Fruit fly (Drosophila melanogaster) whole organism, wandering third instar larva: ENCODE measurements around the gene CG33689.

ENCODE experiments used
- Abd-B ChIP-seq: fragments of >200 bp; optimal IDR thresholded peaks from 2 replicates; lab custom pipeline; 2017; ENCODE audit warnings: missing biosample characterization, missing genetic modification characterization
- CG32264 ChIP-seq: fragments of 200-800 bp; sonication (Bioruptor generic); optimal IDR thresholded peaks from 2 replicates; lab custom pipeline; 2016; ENCODE audit warnings: missing biosample characterization, missing genetic modification characterization
- CrebA ChIP-seq: fragments of 200-800 bp; sonication (Bioruptor generic); optimal IDR thresholded peaks from 2 replicates; lab custom pipeline; 2016; ENCODE audit warnings: missing biosample characterization, mild to moderate bottlenecking, missing genetic modification characterization, borderline replicate concordance
- Dif ChIP-seq: fragments of 200-275, 200-300 bp; sonication (Bioruptor generic); optimal IDR thresholded peaks from 2 replicates; lab custom pipeline; 2018; ENCODE audit warnings: missing biosample characterization, missing genetic modification characterization; ENCODE audit not compliant: partially characterized antibody
- GATAd ChIP-seq: sonication (Bioruptor generic); optimal IDR thresholded peaks from 2 replicates; lab custom pipeline; 2016; ENCODE audit warnings: missing biosample characterization, missing genetic modification characterization
- HLH106 ChIP-seq: fragments of 200-800 bp; optimal IDR thresholded peaks from 3 replicates; lab custom pipeline; 2019; ENCODE audit warnings: missing biosample characterization, mild to moderate bottlenecking, missing genetic modification characterization, moderate library complexity
- Hnf4 ChIP-seq: fragments of 200-800 bp; sonication (Bioruptor generic); optimal IDR thresholded peaks from 2 replicates; lab custom pipeline; 2016; ENCODE audit warnings: missing biosample characterization, mild to moderate bottlenecking, missing genetic modification characterization
- Hr83 ChIP-seq: fragments of 200-300 bp; sonication (Bioruptor generic); optimal IDR thresholded peaks from 2 replicates; lab custom pipeline; 2016; ENCODE audit warnings: missing biosample characterization, mild to moderate bottlenecking, missing genetic modification characterization, moderate library complexity; ENCODE audit not compliant: poor library complexity, severe bottlenecking
- Jra ChIP-seq: sonication (Bioruptor generic); optimal IDR thresholded peaks from 2 replicates; lab custom pipeline; 2016; ENCODE audit warnings: missing biosample characterization, missing genetic modification characterization
- Mio ChIP-seq: sonication (Bioruptor generic); optimal IDR thresholded peaks from 2 replicates; lab custom pipeline; 2016; ENCODE audit warnings: missing biosample characterization, missing genetic modification characterization
- Myc ChIP-seq: fragments of >200 bp; optimal IDR thresholded peaks from 2 replicates; lab custom pipeline; 2017
- N ChIP-seq: fragments of >200 bp; optimal IDR thresholded peaks from 2 replicates; lab custom pipeline; 2018; ENCODE audit warnings: missing biosample characterization, missing external identifiers, missing genetic modification characterization
- OdsH ChIP-seq: fragments of 200-800 bp; sonication (Bioruptor generic); optimal IDR thresholded peaks from 2 replicates; lab custom pipeline; 2016; ENCODE audit warnings: missing biosample characterization, mild to moderate bottlenecking, missing genetic modification characterization
- Sp1 ChIP-seq: fragments of 200-800 bp; sonication (Bioruptor generic); optimal IDR thresholded peaks from 3 replicates; lab custom pipeline; 2019; ENCODE audit warnings: missing biosample characterization, mild to moderate bottlenecking, missing genetic modification characterization, moderate library complexity
- Vsx2 ChIP-seq: fragments of 200-300, 225-300 bp; sonication (Bioruptor generic); optimal IDR thresholded peaks from 2 replicates; lab custom pipeline; 2018; ENCODE audit warnings: missing biosample characterization, missing genetic modification characterization; ENCODE audit not compliant: partially characterized antibody
- br ChIP-seq: fragments of 200-800 bp; sonication (Bioruptor generic); optimal IDR thresholded peaks from 2 replicates; lab custom pipeline; 2016; ENCODE audit warnings: missing biosample characterization, missing genetic modification characterization
- brk ChIP-seq: fragments of 200-800 bp; sonication (Bioruptor generic); optimal IDR thresholded peaks from 2 replicates; lab custom pipeline; 2016; ENCODE audit warnings: missing biosample characterization, mild to moderate bottlenecking, missing genetic modification characterization
- dmrt93B ChIP-seq: fragments of 200-800 bp; sonication (Bioruptor generic); optimal IDR thresholded peaks from 2 replicates; lab custom pipeline; 2018; ENCODE audit warnings: missing biosample characterization, mild to moderate bottlenecking, missing genetic modification characterization
- ey ChIP-seq: fragments of 200-800 bp; sonication (Bioruptor generic); optimal IDR thresholded peaks from 2 replicates; lab custom pipeline; 2016; ENCODE audit warnings: missing biosample characterization, missing genetic modification characterization
- h ChIP-seq: fragments of 200-800 bp; sonication (Bioruptor generic); optimal IDR thresholded peaks from 3 replicates; lab custom pipeline; 2016; ENCODE audit warnings: missing biosample characterization, mild to moderate bottlenecking, missing genetic modification characterization
- jim ChIP-seq: fragments of 175-275, 200-325 bp; sonication (Bioruptor generic); optimal IDR thresholded peaks from 2 replicates; lab custom pipeline; 2016; ENCODE audit warnings: missing biosample characterization, mild to moderate bottlenecking, missing genetic modification characterization
- lola ChIP-seq: fragments of >200 bp; optimal IDR thresholded peaks from 2 replicates; lab custom pipeline; 2017; ENCODE audit warnings: missing biosample characterization, missing genetic modification characterization
- pan ChIP-seq: fragments of >200 bp; optimal IDR thresholded peaks from 2 replicates; lab custom pipeline; 2017
- psq ChIP-seq: fragments of 200-800 bp; sonication (Bioruptor generic); optimal IDR thresholded peaks from 3 replicates; lab custom pipeline; 2017; ENCODE audit warnings: missing biosample characterization, mild to moderate bottlenecking, missing genetic modification characterization, moderate library complexity
- rgr ChIP-seq: fragments of 200-800 bp; sonication (Bioruptor generic); optimal IDR thresholded peaks from 3 replicates; lab custom pipeline; 2016; ENCODE audit warnings: missing biosample characterization, mild to moderate bottlenecking, missing genetic modification characterization
- sage ChIP-seq: fragments of 200-800 bp; sonication (Bioruptor generic); optimal IDR thresholded peaks from 2 replicates; lab custom pipeline; 2016; ENCODE audit warnings: missing biosample characterization, mild to moderate bottlenecking, missing genetic modification characterization
- sv ChIP-seq: fragments of 200-800 bp; sonication (Bioruptor generic); optimal IDR thresholded peaks from 3 replicates; lab custom pipeline; 2016; ENCODE audit warnings: missing biosample characterization, missing genetic modification characterization
- tai ChIP-seq: sonication (Bioruptor generic); optimal IDR thresholded peaks from 2 replicates; lab custom pipeline; 2016; ENCODE audit warnings: missing biosample characterization, missing genetic modification characterization
- usp ChIP-seq: fragments of >200 bp; optimal IDR thresholded peaks from 2 replicates; lab custom pipeline; 2017; ENCODE audit warnings: missing biosample characterization, missing genetic modification characterization

CG33689 gene

dm6 chr3L:16199929-16200328, at the start of gene CG33689:
CG33689 (plus strand) TSS chr3L:16200229.
- no peak for TF ChIP-seq OdsH (GFP tag; lab: Kevin White, UChicago)
- TF ChIP-seq Abd-B (GFP tag; lab: Kevin White, UChicago), result no peak
- no peak for TF ChIP-seq Jra (GFP tag; lab: Kevin White, UChicago)
- TF ChIP-seq Dif (GFP tag; lab: Kevin White, UChicago), result no peak
- TF ChIP-seq jim (GFP tag; lab: Kevin White, UChicago), result no peak
- TF ChIP-seq dmrt93B (GFP tag; lab: Kevin White, UChicago), result no peak
- no peak for TF ChIP-seq HLH106 (tag; lab: Kevin White, UChicago)
- TF ChIP-seq Vsx2 (GFP tag; lab: Kevin White, UChicago), result no peak
- no peak for TF ChIP-seq usp (GFP tag; lab: Kevin White, UChicago)
- TF ChIP-seq Hr83 (GFP tag; lab: Kevin White, UChicago), result no peak
- no peak for TF ChIP-seq h (GFP tag; lab: Kevin White, UChicago)
- TF ChIP-seq CG32264 (GFP tag; lab: Kevin White, UChicago), result no peak
- TF ChIP-seq brk (GFP tag; lab: Kevin White, UChicago), result no peak
- no peak for TF ChIP-seq Hnf4 (GFP tag; lab: Kevin White, UChicago)
- TF ChIP-seq lola (GFP tag; lab: Kevin White, UChicago), result no peak
- TF ChIP-seq rgr (GFP tag; lab: Kevin White, UChicago), result no peak
- TF ChIP-seq tai (GFP tag; lab: Kevin White, UChicago), result no peak
- TF ChIP-seq, all 38 proteins: peak for 0

dm6 chr3L:16150850-16151515, 49.0 kb upstream of the CG33689 start:
- peak; percentile 9 for TF ChIP-seq pan (lab: Kevin White, UChicago)
- TF ChIP-seq Jra (GFP tag; lab: Kevin White, UChicago), result peak; percentile 16
- no peak for TF ChIP-seq Sp1 (GFP tag; lab: Kevin White, UChicago)
- TF ChIP-seq CrebA (GFP tag; lab: Kevin White, UChicago), result peak; percentile 44
- TF ChIP-seq brk (GFP tag; lab: Kevin White, UChicago), result peak; percentile 54
- peak; percentile 47 for TF ChIP-seq Hr83 (GFP tag; lab: Kevin White, UChicago)
- TF ChIP-seq sage, result no peak
- no peak for TF ChIP-seq br (GFP tag; lab: Kevin White, UChicago)
- TF ChIP-seq ey, result no peak
- TF ChIP-seq jim (GFP tag; lab: Kevin White, UChicago), result no peak
- TF ChIP-seq h (GFP tag; lab: Kevin White, UChicago), result peak; percentile 17
- no peak for TF ChIP-seq CG32264 (GFP tag; lab: Kevin White, UChicago)

- TF ChIP-seq ey (no peak), usp (GFP tag; lab: Kevin White, UChicago) (no peak), Myc (lab: Kevin White, UChicago) (no peak), Mio (GFP tag; lab: Kevin White, UChicago) (no peak), HLH106 (tag; lab: Kevin White, UChicago) (no peak), N (GFP tag; lab: Kevin White, UChicago) (no peak), Dif (GFP tag; lab: Kevin White, UChicago) (no peak), psq (GFP tag; lab: Kevin White, UChicago) (no peak), Jra (GFP tag; lab: Kevin White, UChicago) (no peak)
These were observed 48.3 kb upstream of the CG33689 start for dm6 chr3L:16151742-16152141.

- TF ChIP-seq usp (GFP tag; lab: Kevin White, UChicago) (no peak), Mio (GFP tag; lab: Kevin White, UChicago) (no peak), Jra (GFP tag; lab: Kevin White, UChicago) (no peak), Abd-B (GFP tag; lab: Kevin White, UChicago) (no peak), Myc (lab: Kevin White, UChicago) (no peak)
These were observed 46.9 kb upstream of the CG33689 start for dm6 chr3L:16153089-16153488.

dm6 chr3L:16153650-16154049, 46.4 kb upstream of the CG33689 start:
- TF ChIP-seq h (GFP tag; lab: Kevin White, UChicago) (no peak), Hnf4 (GFP tag; lab: Kevin White, UChicago) (peak; percentile 13)

dm6 chr3L:16155547-16155946, 44.5 kb upstream of the CG33689 start:
- TF ChIP-seq psq (GFP tag; lab: Kevin White, UChicago) (no peak), sv (GFP tag; lab: Kevin White, UChicago) (no peak), GATAd (no peak)
- TF ChIP-seq, all 38 proteins: peak for 0
